Fruit fly (Drosophila melanogaster) whole organism, prepupa: ENCODE data around the gene CG17258.
A peak's percentile ranks its signal among the peaks of the same experiment; 100 is the strongest.

Source experiments
- CG10631 ChIP-seq: fragments of 200-800 bp; sonication (Bioruptor generic); optimal IDR thresholded peaks from 2 replicates; lab custom pipeline; 2016; ENCODE audit warnings: missing biosample characterization, missing genetic modification characterization
- CG10669 ChIP-seq: fragments of 200-800 bp; sonication (Bioruptor generic); optimal IDR thresholded peaks from 3 replicates; lab custom pipeline; 2018; ENCODE audit warnings: missing biosample characterization, mild to moderate bottlenecking, missing genetic modification characterization, moderate library complexity
- CG11294 ChIP-seq: fragments of 200-800 bp; sonication (Bioruptor generic); IDR thresholded peaks from 2 replicates; pipeline ENCODE4 v1.3.6; 2022; ENCODE audit warnings: missing biosample characterization, missing genetic modification characterization
- CG11902 ChIP-seq: fragments of 200-800 bp; sonication (Bioruptor generic); optimal IDR thresholded peaks from 3 replicates; lab custom pipeline; 2016; ENCODE audit warnings: missing biosample characterization, missing genetic modification characterization
- CG15336 ChIP-seq: fragments of 200-800 bp; sonication (Bioruptor generic); IDR thresholded peaks from 2 replicates; pipeline ENCODE4 v1.3.6; 2022; ENCODE audit warnings: missing biosample characterization, missing genetic modification characterization
- CG16779 ChIP-seq: fragments of 200-800 bp; sonication (Bioruptor generic); optimal IDR thresholded peaks from 3 replicates; lab custom pipeline; 2017; ENCODE audit warnings: missing biosample characterization, mild to moderate bottlenecking, missing genetic modification characterization
- CG3032 ChIP-seq: fragments of 200-800 bp; optimal IDR thresholded peaks from 2 replicates; lab custom pipeline; 2019; ENCODE audit warnings: missing biosample characterization, mild to moderate bottlenecking, missing genetic modification characterization, moderate library complexity
- CG31627 ChIP-seq: fragments of 200-800 bp; sonication (Bioruptor generic); optimal IDR thresholded peaks from 3 replicates; lab custom pipeline; 2016; ENCODE audit warnings: missing biosample characterization, missing genetic modification characterization
- CG34406 ChIP-seq: fragments of 200-800 bp; sonication (Bioruptor generic); optimal IDR thresholded peaks from 3 replicates; lab custom pipeline; 2016; ENCODE audit warnings: missing biosample characterization, missing genetic modification characterization
- CG6792 ChIP-seq: fragments of 200-800 bp; sonication (Bioruptor generic); optimal IDR thresholded peaks from 3 replicates; lab custom pipeline; 2016; ENCODE audit warnings: missing biosample characterization, missing genetic modification characterization
- CG6808 ChIP-seq: fragments of 200-800 bp; sonication (Bioruptor generic); optimal IDR thresholded peaks from 3 replicates; lab custom pipeline; 2017; ENCODE audit warnings: missing biosample characterization, missing genetic modification characterization, mild to moderate bottlenecking, moderate library complexity, missing genetic modification reagents
- CG7368 ChIP-seq: fragments of 200-800 bp; sonication (Bioruptor generic); optimal IDR thresholded peaks from 3 replicates; lab custom pipeline; 2016; ENCODE audit warnings: missing biosample characterization, missing genetic modification characterization
- CG8119 ChIP-seq: fragments of 200-800 bp; sonication (Bioruptor generic); IDR thresholded peaks from 3 replicates; pipeline ENCODE4 v1.3.6; 2022; ENCODE audit warnings: missing biosample characterization, missing genetic modification characterization
- CG8319 ChIP-seq: fragments of 200-800 bp; sonication (Bioruptor generic); optimal IDR thresholded peaks from 3 replicates; lab custom pipeline; 2016; ENCODE audit warnings: missing biosample characterization, missing genetic modification characterization
- CG8632 ChIP-seq: fragments of 200-800 bp; sonication (Bioruptor generic); optimal IDR thresholded peaks from 3 replicates; lab custom pipeline; 2016; ENCODE audit warnings: missing biosample characterization, missing genetic modification characterization
- CG9139 ChIP-seq: fragments of 200-800 bp; sonication (Bioruptor generic); optimal IDR thresholded peaks from 3 replicates; lab custom pipeline; 2017; ENCODE audit warnings: missing biosample characterization, mild to moderate bottlenecking, missing genetic modification characterization
- Eip75B ChIP-seq: fragments of 200-800 bp; sonication (Bioruptor generic); optimal IDR thresholded peaks from 3 replicates; lab custom pipeline; 2016; ENCODE audit warnings: missing biosample characterization, missing genetic modification characterization
- Eip93F ChIP-seq: fragments of 200-800 bp; sonication (Bioruptor generic); optimal IDR thresholded peaks from 2 replicates; lab custom pipeline; 2016; ENCODE audit warnings: missing biosample characterization, mild to moderate bottlenecking, missing genetic modification characterization
- Ets96B ChIP-seq: fragments of 200-800 bp; optimal IDR thresholded peaks from 2 replicates; lab custom pipeline; 2019; ENCODE audit warnings: missing biosample characterization, mild to moderate bottlenecking, missing genetic modification characterization, moderate library complexity
- Gug ChIP-seq: fragments of 200-800 bp; sonication (Bioruptor generic); IDR thresholded peaks from 2 replicates; pipeline ENCODE4 v1.3.6; 2022; ENCODE audit warnings: missing biosample characterization, missing genetic modification characterization
- Hr38 ChIP-seq: sonication (Bioruptor generic); optimal IDR thresholded peaks from 2 replicates; lab custom pipeline; 2016; ENCODE audit warnings: missing biosample characterization, missing genetic modification characterization
- Hr39 ChIP-seq: fragments of 200-800 bp; sonication (Bioruptor generic); optimal IDR thresholded peaks from 2 replicates; lab custom pipeline; 2016; ENCODE audit warnings: missing biosample characterization, missing genetic modification characterization
- Met ChIP-seq: fragments of 200-800 bp; sonication (Bioruptor generic); optimal IDR thresholded peaks from 3 replicates; lab custom pipeline; 2016; ENCODE audit warnings: missing biosample characterization, missing genetic modification characterization
- Smox ChIP-seq: fragments of 200-800 bp; sonication (Bioruptor generic); optimal IDR thresholded peaks from 3 replicates; lab custom pipeline; 2016; ENCODE audit warnings: missing biosample characterization, missing genetic modification characterization
- Sox14 ChIP-seq: fragments of 200-800 bp; sonication (Bioruptor generic); optimal IDR thresholded peaks from 3 replicates; lab custom pipeline; 2016; ENCODE audit warnings: missing biosample characterization, missing genetic modification characterization
- achi ChIP-seq: fragments of 200-800 bp; sonication (Bioruptor generic); optimal IDR thresholded peaks from 3 replicates; lab custom pipeline; 2016; ENCODE audit warnings: missing biosample characterization, missing genetic modification characterization
- dac ChIP-seq: fragments of 200-800 bp; sonication (Bioruptor generic); optimal IDR thresholded peaks from 2 replicates; lab custom pipeline; 2017; ENCODE audit warnings: missing biosample characterization, mild to moderate bottlenecking, missing genetic modification characterization
- eg ChIP-seq: fragments of 200-800 bp; sonication (Bioruptor generic); IDR thresholded peaks from 3 replicates; pipeline ENCODE4 v1.3.6; 2022; ENCODE audit warnings: missing biosample characterization, missing genetic modification characterization
- fd59A ChIP-seq: fragments of 200-800 bp; sonication (Bioruptor generic); optimal IDR thresholded peaks from 2 replicates; lab custom pipeline; 2017; ENCODE audit warnings: missing biosample characterization, mild to moderate bottlenecking, missing genetic modification characterization, missing genetic modification reagents
- fd85E ChIP-seq: fragments of 200-800 bp; sonication (Bioruptor generic); optimal IDR thresholded peaks from 3 replicates; lab custom pipeline; 2016; ENCODE audit warnings: missing biosample characterization, missing genetic modification characterization
- lz ChIP-seq: fragments of 200-800 bp; sonication (Bioruptor generic); optimal IDR thresholded peaks from 3 replicates; lab custom pipeline; 2016; ENCODE audit warnings: missing biosample characterization, missing genetic modification characterization
- salr ChIP-seq, 2 experiments: fragments of 200-800 bp; sonication (Bioruptor generic); optimal IDR thresholded peaks; 3 replicates each; lab custom pipeline; 2016 to 2018; ENCODE audit warnings: missing biosample characterization in 2 of 2, missing genetic modification characterization in 2 of 2, mild to moderate bottlenecking in 1 of 2
- spab ChIP-seq: fragments of 200-800 bp; sonication (Bioruptor generic); optimal IDR thresholded peaks from 2 replicates; lab custom pipeline; 2017; ENCODE audit warnings: missing biosample characterization, mild to moderate bottlenecking, missing genetic modification characterization, missing genetic modification reagents
- ss ChIP-seq, 2 experiments: fragments of 200-800 bp; sonication (Bioruptor generic); optimal IDR thresholded peaks; 2 replicates in 1 of 2; 3 replicates in 1 of 2; lab custom pipeline; 2017 to 2018; ENCODE audit warnings: mild to moderate bottlenecking in 2 of 2, missing biosample characterization in 2 of 2, missing genetic modification characterization in 2 of 2, moderate library complexity in 1 of 2
- svp ChIP-seq: fragments of 200-800 bp; sonication (Bioruptor generic); peaks from one replicate; lab custom pipeline; 2016; ENCODE audit warnings: missing biosample characterization, missing genetic modification characterization
- topi ChIP-seq: fragments of 200-800 bp; sonication (Bioruptor generic); optimal IDR thresholded peaks from 3 replicates; lab custom pipeline; 2016; ENCODE audit warnings: missing biosample characterization, missing genetic modification characterization
- vri ChIP-seq: fragments of 200-800 bp; sonication (Bioruptor generic); optimal IDR thresholded peaks from 3 replicates; lab custom pipeline; 2016; ENCODE audit warnings: missing biosample characterization, mild to moderate bottlenecking, missing genetic modification characterization

The CG17258 gene

DNA sequence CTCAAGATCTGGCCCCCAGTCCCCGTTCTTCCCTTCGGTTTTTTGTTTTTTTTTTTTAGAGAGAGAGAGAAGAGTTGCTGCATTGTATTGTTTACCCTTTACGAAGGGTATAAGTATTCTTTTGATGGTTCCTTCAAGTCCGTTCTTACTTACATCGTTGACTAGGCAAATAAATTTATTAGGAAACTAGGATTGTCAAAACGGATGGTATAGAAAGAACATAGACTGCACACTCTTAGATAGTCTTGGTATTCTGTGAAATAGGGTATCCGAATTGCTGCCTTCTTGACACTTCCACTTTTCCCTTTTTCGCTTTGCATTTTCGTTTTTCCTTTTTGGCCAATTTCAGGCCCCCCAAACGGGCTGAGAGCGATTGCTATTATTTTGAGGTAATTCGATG is 23.7 kb downstream of the CG17258 start (continued):
- peak; percentile 81 for TF ChIP-seq CG34406 (GFP tag; lab: Kevin White, UChicago)
- TF ChIP-seq Eip93F (GFP tag; lab: Kevin White, UChicago): peak; percentile 50
- TF ChIP-seq CG11902 (GFP tag; lab: Kevin White, UChicago): peak; percentile 77
- peak; percentile 50; the same call in 1 of the 3 replicates for TF ChIP-seq CG8119 (GFP tag; lab: Robert Waterston, UW)
- TF ChIP-seq topi (GFP tag; lab: Kevin White, UChicago): peak; percentile 88
- TF ChIP-seq CG6792: peak; percentile 82
- peak; percentile 94 for TF ChIP-seq svp (GFP tag; lab: Kevin White, UChicago)
- TF ChIP-seq achi (GFP tag; lab: Kevin White, UChicago): peak; percentile 78
- TF ChIP-seq CG8632: peak; percentile 79
- TF ChIP-seq CG8319 (GFP tag; lab: Kevin White, UChicago): peak; percentile 65
- peak; percentile 65 for TF ChIP-seq vri (GFP tag; lab: Kevin White, UChicago)

DNA sequence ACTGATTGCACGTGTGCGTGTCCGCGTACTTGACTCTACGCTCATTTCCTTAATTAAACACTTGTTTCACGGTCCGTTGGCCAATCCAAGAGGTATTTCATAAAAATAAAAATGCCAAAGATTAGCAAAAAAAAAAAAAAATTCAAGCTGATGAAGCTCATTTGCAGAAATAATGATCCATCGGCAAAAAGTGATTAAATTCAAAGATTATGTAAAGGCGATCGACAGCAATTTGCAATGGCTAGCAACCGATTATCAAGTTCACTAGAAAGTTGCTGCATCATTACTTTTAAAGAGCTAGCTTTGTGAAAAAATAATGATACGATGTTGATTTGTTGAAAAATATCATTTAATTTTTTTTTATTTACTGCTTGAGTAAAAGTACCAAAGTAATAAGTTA is 25.7 kb downstream of the CG17258 start:
- no peak for TF ChIP-seq topi (GFP tag; lab: Kevin White, UChicago)

dm6 chr2L:3006925-3007426 is 28.2 kb downstream of the CG17258 start:
- no peak for TF ChIP-seq salr (GFP tag; optimal IDR thresholded peaks at IDR 0.05; lab: Kevin White, UChicago)
- no peak for TF ChIP-seq lz (GFP tag; lab: Kevin White, UChicago)
- no peak for TF ChIP-seq Sox14 (GFP tag; lab: Kevin White, UChicago)
- TF ChIP-seq Eip93F (GFP tag; lab: Kevin White, UChicago): no peak
- no peak for TF ChIP-seq CG3032
- TF ChIP-seq vri (GFP tag; lab: Kevin White, UChicago): no peak
- no peak for TF ChIP-seq Eip75B (GFP tag; lab: Kevin White, UChicago)
- TF ChIP-seq CG8632: no peak
- TF ChIP-seq CG11294: no peak
- no peak for TF ChIP-seq CG10669
- TF ChIP-seq Ets96B (tag; lab: Kevin White, UChicago): no peak
- no peak for TF ChIP-seq spab

DNA sequence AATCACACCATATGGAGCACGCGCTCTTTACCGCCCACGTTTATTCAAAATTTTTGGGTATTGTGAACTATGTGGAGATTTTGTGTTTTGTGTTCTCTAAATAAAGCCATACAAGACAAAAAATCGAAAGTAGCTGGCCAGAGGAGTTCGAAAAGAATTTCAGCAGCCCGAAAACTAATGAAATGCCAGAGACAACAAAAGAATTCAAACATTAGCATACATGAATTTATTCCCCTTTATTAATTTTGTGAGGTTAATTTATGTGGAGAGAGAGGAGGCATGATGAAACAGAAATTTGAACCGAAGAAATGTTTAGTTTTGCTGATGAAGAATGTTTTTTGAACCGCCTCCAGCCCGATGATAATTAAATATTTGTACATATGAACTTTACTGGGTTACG is 29.0 kb downstream of the CG17258 start:
- TF ChIP-seq Gug (GFP tag; lab: Robert Waterston, UW) (no peak), CG10631 (no peak), fd85E (GFP tag; lab: Kevin White, UChicago) (no peak), Hr39 (no peak), CG31627 (GFP tag; lab: Kevin White, UChicago) (no peak), Eip75B (GFP tag; lab: Kevin White, UChicago) (no peak)
- TF ChIP-seq, all 60 proteins: peak for 0

dm6 chr2L:3005483-3005882 is 29.7 kb downstream of the CG17258 start:
- TF ChIP-seq CG10669 (no peak), CG7368 (GFP tag; lab: Kevin White, UChicago) (no peak), dac (GFP tag; lab: Kevin White, UChicago) (no peak), spab (no peak), lz (GFP tag; lab: Kevin White, UChicago) (no peak), CG16779 (no peak), CG3032 (no peak), eg (GFP tag; lab: Robert Waterston, UW) (no peak), svp (GFP tag; lab: Kevin White, UChicago) (no peak), Smox (no peak), Met (GFP tag; lab: Kevin White, UChicago) (no peak), CG6792 (no peak), Ets96B (tag; lab: Kevin White, UChicago) (no peak), Hr38 (GFP tag; lab: Kevin White, UChicago) (no peak), CG6808 (GFP tag; lab: Kevin White, UChicago) (no peak), achi (GFP tag; lab: Kevin White, UChicago) (no peak), ss (GFP tag; optimal IDR thresholded peaks at IDR 0.05; lab: Kevin White, UChicago) (no peak), CG15336 (GFP tag; lab: Robert Waterston, UW) (no peak), CG9139 (GFP tag; lab: Kevin White, UChicago) (no peak), fd59A (GFP tag; lab: Kevin White, UChicago) (no peak)
